Worm (Caenorhabditis elegans): ENCODE results near the gene Y38F1A.8.

Gene Y38F1A.8

DNA sequence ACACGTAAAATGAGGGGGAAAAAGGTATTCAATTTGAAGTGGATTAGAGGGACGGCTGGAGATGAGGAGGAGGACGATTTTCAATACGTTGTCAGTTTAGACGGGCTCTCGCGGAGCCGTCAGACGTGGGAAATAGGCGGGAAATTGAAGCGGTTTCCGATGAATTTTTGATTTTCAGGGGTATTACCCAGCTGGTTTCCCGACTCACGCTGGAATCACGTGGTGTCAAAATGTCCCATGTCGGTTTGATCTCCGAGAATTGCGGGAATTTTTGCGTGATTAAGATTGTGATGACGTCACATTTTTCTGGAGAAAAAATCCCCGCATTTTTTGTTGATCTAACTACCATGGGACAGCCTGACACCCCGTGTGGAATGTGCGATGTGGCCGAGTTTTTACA, 12.0 kb upstream of the Y38F1A.8 start:
- TF ChIP-seq scrt-1 (GFP tag; IDR thresholded peaks at IDR 0.05) (no peak), hmg-4 (GFP tag; optimal IDR thresholded peaks at IDR 0.05) (peak; percentile 7)

DNA sequence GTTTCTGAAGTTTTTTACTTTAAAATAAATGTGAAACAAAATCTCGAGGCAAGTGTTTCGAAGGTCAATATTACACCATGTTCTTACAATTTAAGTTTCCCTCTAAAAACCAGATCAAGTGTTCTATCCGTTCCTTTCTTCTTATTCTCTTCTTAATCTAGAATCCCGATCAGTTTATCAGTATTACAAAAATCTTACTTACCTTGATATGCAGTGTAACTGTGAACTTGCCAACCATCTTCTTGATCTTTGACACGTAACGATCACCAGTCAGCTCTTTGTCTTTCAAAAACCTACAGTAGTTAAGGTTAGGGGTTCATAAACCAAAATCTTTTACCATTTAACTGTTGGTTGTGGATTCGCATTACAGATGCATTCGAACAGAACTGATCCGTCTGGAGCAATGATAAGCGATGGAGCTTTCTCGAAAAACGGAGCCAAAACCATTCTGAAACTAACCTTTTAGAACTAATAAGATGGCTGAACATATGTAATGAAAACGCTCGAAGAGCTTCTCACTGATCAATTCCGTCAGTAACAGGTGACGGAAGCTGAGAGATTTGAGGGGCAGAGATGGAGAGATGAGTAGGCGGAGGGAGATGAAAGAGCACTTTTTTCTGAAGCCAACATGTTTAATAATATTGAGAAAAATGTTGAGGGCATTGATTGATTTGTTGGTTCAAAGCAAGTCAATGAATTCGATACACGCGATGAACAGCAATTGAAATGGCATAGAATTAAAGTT, 7.2 kb upstream of the Y38F1A.8 start, which contains the start of gene oig-2:
Gene oig-2, minus strand, starts transcription at position 448 of the 745 bp plus-strand sequence.
- TF ChIP-seq aly-1 (tag; optimal IDR thresholded peaks at IDR 0.05) (no peak), hmg-4 (GFP tag; optimal IDR thresholded peaks at IDR 0.05) (no peak), F13C5.2 (tag; optimal IDR thresholded peaks at IDR 0.05) (no peak), B0310.2 (tag; optimal IDR thresholded peaks at IDR 0.05) (no peak), pes-1 (GFP tag; IDR thresholded peaks at IDR 0.05) (no peak), ceh-13 (GFP tag; optimal IDR thresholded peaks at IDR 0.05) (no peak), ama-1 (optimal IDR thresholded peaks at IDR 0.05) (no peak), tra-4 (tag; optimal IDR thresholded peaks at IDR 0.05) (no peak), tbx-11 (GFP tag; IDR thresholded peaks at IDR 0.05) (no peak), ceh-36 (tag; optimal IDR thresholded peaks at IDR 0.05) (no peak), ets-7 (tag; optimal IDR thresholded peaks at IDR 0.05) (no peak), tbx-37 (GFP tag; conservative IDR thresholded peaks at IDR 0.05) (no peak), hnd-1 (tag; optimal IDR thresholded peaks at IDR 0.05) (no peak), sea-1 (GFP tag; conservative IDR thresholded peaks at IDR 0.05) (no peak), hmbx-1 (tag; optimal IDR thresholded peaks at IDR 0.05) (no peak), scrt-1 (GFP tag; IDR thresholded peaks at IDR 0.05) (no peak), flt-1 (GFP tag; IDR thresholded peaks at IDR 0.05) (no peak)

- TF ChIP-seq hmbx-1 (tag; optimal IDR thresholded peaks at IDR 0.05) (no peak), ets-7 (tag; optimal IDR thresholded peaks at IDR 0.05) (no peak), F13C5.2 (tag; optimal IDR thresholded peaks at IDR 0.05) (no peak), tbx-37 (GFP tag; conservative IDR thresholded peaks at IDR 0.05) (no peak), tbx-11 (GFP tag; IDR thresholded peaks at IDR 0.05) (no peak), ama-1 (optimal IDR thresholded peaks at IDR 0.05) (no peak), pes-1 (GFP tag; IDR thresholded peaks at IDR 0.05) (no peak), hmg-4 (GFP tag; optimal IDR thresholded peaks at IDR 0.05) (no peak), aly-1 (tag; optimal IDR thresholded peaks at IDR 0.05) (no peak), tra-4 (tag; optimal IDR thresholded peaks at IDR 0.05) (no peak), scrt-1 (GFP tag; IDR thresholded peaks at IDR 0.05) (no peak), ceh-13 (GFP tag; optimal IDR thresholded peaks at IDR 0.05) (no peak), ceh-36 (tag; optimal IDR thresholded peaks at IDR 0.05) (no peak), sea-1 (GFP tag; conservative IDR thresholded peaks at IDR 0.05) (no peak), hnd-1 (tag; optimal IDR thresholded peaks at IDR 0.05) (no peak)
Measured at ce11 chrII:13006283-13006682, 5.6 kb upstream of the Y38F1A.8 start.

DNA sequence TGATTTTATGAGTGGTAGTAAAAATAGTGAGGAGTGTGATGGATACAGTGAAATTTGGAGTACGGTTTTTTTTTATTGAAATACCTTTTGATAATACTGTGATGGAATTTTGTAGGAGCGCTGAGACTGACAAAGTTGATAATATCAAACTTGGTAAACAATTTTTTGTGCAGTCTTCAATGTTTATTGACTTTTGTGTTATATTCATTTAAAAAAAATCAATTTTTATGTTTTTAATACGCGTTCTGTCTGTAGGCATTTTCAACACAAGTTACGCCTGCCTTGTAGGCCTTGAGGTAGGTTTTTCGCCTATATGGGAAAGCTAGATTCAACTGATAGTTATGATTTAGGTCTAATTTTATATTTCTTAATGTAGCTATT, 4.2 kb upstream of the Y38F1A.8 start:
- TF ChIP-seq ets-7 (tag; optimal IDR thresholded peaks at IDR 0.05) (no peak), hnd-1 (tag; optimal IDR thresholded peaks at IDR 0.05) (no peak), tbx-11 (GFP tag; IDR thresholded peaks at IDR 0.05) (no peak), flt-1 (GFP tag; IDR thresholded peaks at IDR 0.05) (no peak), B0310.2 (tag; optimal IDR thresholded peaks at IDR 0.05) (no peak), tra-4 (tag; optimal IDR thresholded peaks at IDR 0.05) (no peak), hmbx-1 (tag; optimal IDR thresholded peaks at IDR 0.05) (no peak), pes-1 (GFP tag; IDR thresholded peaks at IDR 0.05) (no peak), ceh-13 (GFP tag; optimal IDR thresholded peaks at IDR 0.05) (no peak), hmg-4 (GFP tag; optimal IDR thresholded peaks at IDR 0.05) (no peak), ceh-36 (tag; optimal IDR thresholded peaks at IDR 0.05) (no peak), F13C5.2 (tag; optimal IDR thresholded peaks at IDR 0.05) (no peak), sea-1 (GFP tag; conservative IDR thresholded peaks at IDR 0.05) (no peak), ama-1 (optimal IDR thresholded peaks at IDR 0.05) (no peak), tbx-37 (GFP tag; conservative IDR thresholded peaks at IDR 0.05) (no peak), scrt-1 (GFP tag; IDR thresholded peaks at IDR 0.05) (no peak), aly-1 (tag; optimal IDR thresholded peaks at IDR 0.05) (no peak)

ce11 chrII:13004160-13004871, 3.7 kb upstream of the Y38F1A.8 start:
- no peak for TF ChIP-seq aly-1 (tag; optimal IDR thresholded peaks at IDR 0.05)
- no peak for TF ChIP-seq tra-4 (tag; optimal IDR thresholded peaks at IDR 0.05)
- no peak for TF ChIP-seq hnd-1 (tag; optimal IDR thresholded peaks at IDR 0.05)

ce11 chrII:13003244-13003643, 2.6 kb upstream of the Y38F1A.8 start:
- TF ChIP-seq ama-1 (optimal IDR thresholded peaks at IDR 0.05) (no peak), tbx-11 (GFP tag; IDR thresholded peaks at IDR 0.05) (no peak), hnd-1 (tag; optimal IDR thresholded peaks at IDR 0.05) (no peak), ceh-36 (tag; optimal IDR thresholded peaks at IDR 0.05) (no peak), sea-1 (GFP tag; conservative IDR thresholded peaks at IDR 0.05) (no peak), hmg-4 (GFP tag; optimal IDR thresholded peaks at IDR 0.05) (no peak), tbx-37 (GFP tag; conservative IDR thresholded peaks at IDR 0.05) (no peak), hmbx-1 (tag; optimal IDR thresholded peaks at IDR 0.05) (no peak), B0310.2 (tag; optimal IDR thresholded peaks at IDR 0.05) (no peak), F13C5.2 (tag; optimal IDR thresholded peaks at IDR 0.05) (no peak), ceh-13 (GFP tag; optimal IDR thresholded peaks at IDR 0.05) (no peak), aly-1 (tag; optimal IDR thresholded peaks at IDR 0.05) (no peak)

- no peak for TF ChIP-seq hnd-1 (tag; optimal IDR thresholded peaks at IDR 0.05)
- no peak for TF ChIP-seq ceh-13 (GFP tag; optimal IDR thresholded peaks at IDR 0.05)
- no peak for TF ChIP-seq B0310.2 (tag; optimal IDR thresholded peaks at IDR 0.05)
Measured at ce11 chrII:12997413-12997812, 3.2 kb downstream of the Y38F1A.8 start, which contains the start of gene Y38F1A.7. Y38F1A.7 (minus strand) TSS chrII:12997804.

Measured in whole organism, early embryonic.